Worm (Caenorhabditis elegans) whole organism, L4/young adult: ENCODE results near the gene fkh-3.

Experiments used
- W03F9.2 ChIP-seq: fragments of 150-350 bp; optimal IDR thresholded peaks from 2 replicates; lab custom pipeline; 2014; ENCODE audit warnings: missing biosample characterization, missing genetic modification characterization
- dao-5 ChIP-seq: sonication (generic microtip); optimal IDR thresholded peaks from 2 replicates; lab custom pipeline; 2016; ENCODE audit warnings: missing genotype, missing genetic modification characterization, moderate library complexity, missing compliant biosample characterization
- him-1 ChIP-seq: sonication (generic microtip); optimal IDR thresholded peaks from 2 replicates; lab custom pipeline; 2016; ENCODE audit warnings: missing genotype, missing genetic modification reagents, missing genetic modification characterization, missing compliant biosample characterization

ce11 chrX:13399221-13399620 is 24.0 kb downstream of the fkh-3 start, which contains the start of gene F02C12.2:
- TF ChIP-seq W03F9.2 (tag; lab: Kevin White, UChicago) (no peak), him-1 (no peak), dao-5 (tag; lab: Kevin White, UChicago) (no peak)
